Fruit fly (Drosophila melanogaster) whole organism, embryonic: Measurements from ENCODE around the gene QIL1.
A peak's percentile ranks its signal among the peaks of the same experiment; 100 is the strongest.

ENCODE experiments used
- B-H2 ChIP-seq: fragments of 200-800 bp; sonication (Bioruptor generic); optimal IDR thresholded peaks from 2 replicates; lab custom pipeline; 2018; ENCODE audit warnings: missing biosample characterization, mild to moderate bottlenecking, missing genetic modification characterization
- CG10366 ChIP-seq: fragments of 200-800 bp; sonication (Bioruptor generic); IDR thresholded peaks from 2 replicates; pipeline ENCODE4 v1.3.6; 2022; ENCODE audit warnings: missing biosample characterization, missing genetic modification characterization
- CG10431 ChIP-seq: fragments of 200-800 bp; sonication (Bioruptor generic); optimal IDR thresholded peaks from 3 replicates; lab custom pipeline; 2018; ENCODE audit warnings: missing biosample characterization, mild to moderate bottlenecking, missing genetic modification characterization
- CG11093 ChIP-seq: fragments of 200-800 bp; sonication (Bioruptor generic); IDR thresholded peaks from 3 replicates; pipeline ENCODE4 v1.3.6; 2022; ENCODE audit warnings: missing biosample characterization, missing genetic modification characterization
- CG11247 ChIP-seq: fragments of 200-800 bp; sonication (Bioruptor generic); IDR thresholded peaks from 2 replicates; pipeline ENCODE4 v1.3.6; 2022; ENCODE audit warnings: missing biosample characterization, missing genetic modification characterization
- CG11695 ChIP-seq: fragments of 200-800 bp; sonication (Bioruptor generic); IDR thresholded peaks from 3 replicates; pipeline ENCODE4 v1.3.6; 2022; ENCODE audit warnings: missing biosample characterization, missing genetic modification characterization
- CG12104 ChIP-seq: fragments of 200-800 bp; sonication (Bioruptor generic); optimal IDR thresholded peaks from 3 replicates; lab custom pipeline; 2016; ENCODE audit warnings: missing biosample characterization, missing genetic modification characterization
- CG12219 ChIP-seq: fragments of 200-800 bp; sonication (Bioruptor generic); optimal IDR thresholded peaks from 3 replicates; lab custom pipeline; 2018; ENCODE audit warnings: missing biosample characterization, mild to moderate bottlenecking, missing genetic modification characterization
- CG12659 ChIP-seq: fragments of 200-800 bp; sonication (Bioruptor generic); optimal IDR thresholded peaks from 3 replicates; lab custom pipeline; 2017; ENCODE audit warnings: mild to moderate bottlenecking, missing biosample characterization, missing genetic modification reagents, missing genetic modification characterization
- CG12769 ChIP-seq: fragments of 200-800 bp; sonication (Bioruptor generic); optimal IDR thresholded peaks from 2 replicates; lab custom pipeline; 2019; ENCODE audit warnings: missing biosample characterization, mild to moderate bottlenecking, missing genetic modification characterization, moderate library complexity
- CG13894 ChIP-seq: fragments of 200-800 bp; sonication (Bioruptor generic); optimal IDR thresholded peaks from 3 replicates; lab custom pipeline; 2018; ENCODE audit warnings: missing biosample characterization, mild to moderate bottlenecking, missing genetic modification characterization, moderate library complexity
- CG15514 ChIP-seq: fragments of 200-800 bp; sonication (Bioruptor generic); optimal IDR thresholded peaks from 3 replicates; lab custom pipeline; 2017; ENCODE audit warnings: missing biosample characterization, missing genetic modification characterization, mild to moderate bottlenecking, moderate library complexity, missing genetic modification reagents
- CG17612 ChIP-seq: fragments of 200-800 bp; sonication (Bioruptor generic); IDR thresholded peaks from 2 replicates; pipeline ENCODE4 v1.3.6; 2022; ENCODE audit warnings: missing biosample characterization, missing genetic modification characterization
- CG18764 ChIP-seq: fragments of 200-800 bp; sonication (Bioruptor generic); optimal IDR thresholded peaks from 3 replicates; lab custom pipeline; 2016; ENCODE audit warnings: missing biosample characterization, missing genetic modification characterization
- CG2129 ChIP-seq: fragments of 200-800 bp; sonication (Bioruptor generic); IDR thresholded peaks from 2 replicates; pipeline ENCODE4 v1.3.6; 2022; ENCODE audit warnings: missing biosample characterization, missing genetic modification characterization; ENCODE audit not compliant: partially characterized antibody
- CG31365 ChIP-seq: fragments of 200-800 bp; sonication (Bioruptor generic); optimal IDR thresholded peaks from 2 replicates; lab custom pipeline; 2018; ENCODE audit warnings: missing biosample characterization, mild to moderate bottlenecking, missing genetic modification characterization
- CG31388 ChIP-seq: fragments of 200-800 bp; sonication (Bioruptor generic); optimal IDR thresholded peaks from 2 replicates; lab custom pipeline; 2016; ENCODE audit warnings: missing biosample characterization, missing genetic modification characterization
- CG3281 ChIP-seq: fragments of 200-800 bp; sonication (Bioruptor generic); optimal IDR thresholded peaks from 3 replicates; lab custom pipeline; 2017; ENCODE audit warnings: missing biosample characterization, mild to moderate bottlenecking, missing genetic modification characterization
- CG34376 ChIP-seq: fragments of 200-800 bp; sonication (Bioruptor generic); optimal IDR thresholded peaks from 2 replicates; lab custom pipeline; 2018; ENCODE audit warnings: missing biosample characterization, mild to moderate bottlenecking, missing genetic modification characterization
- CG34422 ChIP-seq: fragments of 200-800 bp; sonication (Bioruptor generic); IDR thresholded peaks from 3 replicates; pipeline ENCODE4 v1.3.6; 2022; ENCODE audit warnings: missing biosample characterization, missing genetic modification characterization
- CG3847 ChIP-seq: fragments of 200-800 bp; sonication (Bioruptor generic); IDR thresholded peaks from 2 replicates; pipeline ENCODE4 v1.3.6; 2022; ENCODE audit warnings: missing biosample characterization, missing genetic modification characterization
- CG3995 ChIP-seq: fragments of 200-800 bp; sonication (Bioruptor generic); optimal IDR thresholded peaks from 3 replicates; lab custom pipeline; 2016; ENCODE audit warnings: missing biosample characterization, missing genetic modification characterization
- CG5953 ChIP-seq: fragments of 200-800 bp; sonication (Bioruptor generic); IDR thresholded peaks from 2 replicates; pipeline ENCODE4 v1.3.6; 2022; ENCODE audit warnings: missing biosample characterization, missing genetic modification characterization
- CG8281 ChIP-seq: fragments of 200-800 bp; sonication (Bioruptor generic); optimal IDR thresholded peaks from 2 replicates; lab custom pipeline; 2018; ENCODE audit warnings: missing biosample characterization, mild to moderate bottlenecking, missing genetic modification characterization, moderate library complexity
- CG8388 ChIP-seq: fragments of 200-800 bp; sonication (Bioruptor generic); optimal IDR thresholded peaks from 2 replicates; lab custom pipeline; 2019; ENCODE audit warnings: missing biosample characterization, mild to moderate bottlenecking, missing genetic modification characterization, moderate library complexity
- CG9215 ChIP-seq: fragments of 200-800 bp; sonication (Bioruptor generic); IDR thresholded peaks from 2 replicates; pipeline ENCODE4 v1.3.6; 2022; ENCODE audit warnings: missing biosample characterization, missing genetic modification characterization
- Chrac-16 ChIP-seq: fragments of 200-800 bp; sonication (Bioruptor generic); optimal IDR thresholded peaks from 3 replicates; lab custom pipeline; 2016; ENCODE audit warnings: missing biosample characterization, missing genetic modification characterization
- Deaf1 ChIP-seq: fragments of 200-800 bp; optimal IDR thresholded peaks from 3 replicates; lab custom pipeline; 2019; ENCODE audit warnings: missing biosample characterization, mild to moderate bottlenecking, missing genetic modification characterization, moderate library complexity
- Gug ChIP-seq: fragments of 200-800 bp; sonication (Bioruptor generic); IDR thresholded peaks from 4 replicates; pipeline ENCODE4 v1.3.6; 2022; ENCODE audit warnings: missing biosample characterization, missing genetic modification characterization
- Mad ChIP-seq: fragments of 200-800 bp; sonication (Bioruptor generic); optimal IDR thresholded peaks from 2 replicates; lab custom pipeline; 2016; ENCODE audit warnings: missing biosample characterization, missing genetic modification characterization
- NC2α ChIP-seq: fragments of 200-800 bp; sonication (Bioruptor generic); optimal IDR thresholded peaks from 2 replicates; lab custom pipeline; 2016; ENCODE audit warnings: missing biosample characterization, missing genetic modification characterization
- NFAT ChIP-seq: fragments of 200-800 bp; sonication (Bioruptor generic); IDR thresholded peaks from 2 replicates; pipeline ENCODE4 v1.3.6; 2022; ENCODE audit warnings: missing biosample characterization, missing genetic modification characterization
- Ptx1 ChIP-seq: fragments of 200-800 bp; sonication (Bioruptor generic); IDR thresholded peaks from 2 replicates; pipeline ENCODE4 v1.3.6; 2022; ENCODE audit warnings: missing biosample characterization, missing genetic modification characterization
- Six4 ChIP-seq: fragments of 200-800 bp; sonication (Bioruptor generic); optimal IDR thresholded peaks from 2 replicates; lab custom pipeline; 2016; ENCODE audit warnings: missing biosample characterization, missing genetic modification characterization
- Sox100B ChIP-seq: fragments of 200-800 bp; sonication (Bioruptor generic); optimal IDR thresholded peaks from 3 replicates; lab custom pipeline; 2018; ENCODE audit warnings: missing biosample characterization, mild to moderate bottlenecking, missing genetic modification characterization
- Spps ChIP-seq: fragments of 200-800 bp; sonication (Bioruptor generic); optimal IDR thresholded peaks from 2 replicates; lab custom pipeline; 2018; ENCODE audit warnings: missing biosample characterization, mild to moderate bottlenecking, missing genetic modification characterization
- bab2 ChIP-seq: fragments of 200-800 bp; sonication (Bioruptor generic); optimal IDR thresholded peaks from 2 replicates; lab custom pipeline; 2016; ENCODE audit warnings: missing biosample characterization, missing genetic modification characterization
- bbx ChIP-seq: fragments of 200-800 bp; sonication (Bioruptor generic); IDR thresholded peaks from 2 replicates; pipeline ENCODE4 v1.3.6; 2022; ENCODE audit warnings: missing biosample characterization, missing genetic modification characterization; ENCODE audit not compliant: partially characterized antibody
- dm ChIP-seq: fragments of 200-800 bp; sonication (Bioruptor generic); optimal IDR thresholded peaks from 3 replicates; lab custom pipeline; 2016; ENCODE audit warnings: missing biosample characterization, missing genetic modification characterization
- emc ChIP-seq: fragments of 200-800 bp; sonication (Bioruptor generic); optimal IDR thresholded peaks from 2 replicates; lab custom pipeline; 2016; ENCODE audit warnings: missing biosample characterization, missing genetic modification characterization
- eve ChIP-seq, 2 experiments: fragments of >200 bp; optimal IDR thresholded peaks; 2 replicates each; lab custom pipeline; 2017; ENCODE audit warnings: missing biosample characterization in 2 of 2, missing genetic modification characterization in 2 of 2
- exex ChIP-seq: fragments of 200-800 bp; sonication (Bioruptor generic); optimal IDR thresholded peaks from 4 replicates; lab custom pipeline; 2018; ENCODE audit warnings: missing biosample characterization, mild to moderate bottlenecking, missing genetic modification characterization, moderate library complexity
- gce ChIP-seq: fragments of 200-800 bp; sonication (Bioruptor generic); IDR thresholded peaks from 3 replicates; pipeline ENCODE4 v1.3.6; 2022; ENCODE audit warnings: missing biosample characterization, missing genetic modification characterization
- gcm ChIP-seq: fragments of 200-800 bp; sonication (Bioruptor generic); optimal IDR thresholded peaks from 2 replicates; lab custom pipeline; 2019; ENCODE audit warnings: missing biosample characterization, mild to moderate bottlenecking, missing genetic modification characterization, moderate library complexity
- pan ChIP-seq, 4 experiments: fragments of >200 bp in 3 of 4; fragments of 200-800 bp in 1 of 4; sonication (Bioruptor generic) in 1 of 4; optimal IDR thresholded peaks in 3 of 4; IDR thresholded peaks in 1 of 4; 2 replicates each; pipeline versions ENCODE4 v1.3.6 to Lab custom; 2017 to 2022; ENCODE audit warnings: missing biosample characterization in 2 of 4, missing genetic modification characterization in 2 of 4, mixed read lengths in 1 of 4
- ro ChIP-seq: fragments of 200-800 bp; sonication (Bioruptor generic); IDR thresholded peaks from 2 replicates; pipeline ENCODE4 v1.3.6; 2022; ENCODE audit warnings: missing biosample characterization, missing genetic modification characterization
- slou ChIP-seq: fragments of 200-800 bp; sonication (Bioruptor generic); optimal IDR thresholded peaks from 3 replicates; lab custom pipeline; 2016; ENCODE audit warnings: missing biosample characterization, missing genetic modification characterization
- tio ChIP-seq: fragments of 200-800 bp; sonication (Bioruptor generic); optimal IDR thresholded peaks from 2 replicates; lab custom pipeline; 2017; ENCODE audit warnings: missing biosample characterization, missing genetic modification characterization, inconsistent platforms
- unpg ChIP-seq: fragments of 200-800 bp; sonication (Bioruptor generic); optimal IDR thresholded peaks from 3 replicates; lab custom pipeline; 2018; ENCODE audit warnings: missing biosample characterization, mild to moderate bottlenecking, missing genetic modification characterization, moderate library complexity
- usp ChIP-seq: fragments of >200 bp; optimal IDR thresholded peaks from 2 replicates; lab custom pipeline; 2017; ENCODE audit warnings: missing biosample characterization, missing genetic modification characterization

Gene QIL1

DNA sequence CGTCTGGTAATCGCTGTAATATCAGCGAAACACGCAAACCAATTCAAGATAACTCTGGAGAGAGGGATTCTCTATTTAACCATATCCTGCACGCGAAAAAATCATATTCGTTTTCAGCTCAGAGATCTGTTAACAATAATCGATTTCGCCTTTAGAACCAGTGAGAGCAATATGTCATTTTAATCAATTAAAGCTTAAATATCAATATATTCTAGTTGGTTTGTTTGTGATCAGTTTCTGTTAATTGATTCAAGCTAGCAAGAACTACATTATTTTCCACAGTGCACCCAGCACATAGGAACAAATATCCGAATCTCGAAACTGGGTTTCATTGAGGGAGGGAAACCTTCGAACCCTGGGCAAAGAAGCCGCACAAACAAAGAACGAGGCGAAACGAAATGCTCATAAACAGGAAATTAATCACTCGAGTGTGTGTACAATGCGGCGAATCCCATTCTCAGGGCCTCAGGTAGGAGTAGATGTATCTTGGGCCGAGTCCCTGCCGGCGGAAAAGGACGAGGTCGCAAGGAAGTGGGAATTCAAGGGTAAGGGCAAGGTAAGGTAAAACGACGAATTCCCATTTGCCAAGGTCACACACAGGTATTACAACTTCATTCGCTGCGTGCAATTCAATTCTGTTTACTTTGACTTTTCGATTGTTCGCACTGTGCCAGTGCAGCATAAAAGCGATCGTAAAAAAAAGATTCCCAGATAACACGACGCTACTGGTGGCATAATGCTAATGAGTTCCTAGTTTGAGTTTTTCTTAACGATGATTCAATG, 49.6 kb upstream of the QIL1 start (continued):
- TF ChIP-seq CG12659 (GFP tag; lab: Kevin White, UChicago) = no peak
- TF ChIP-seq bab2 (GFP tag; lab: Kevin White, UChicago) = peak; percentile 37
- TF ChIP-seq CG3281 (GFP tag; lab: Kevin White, UChicago) = no peak
- TF ChIP-seq Sox100B (GFP tag; lab: Kevin White, UChicago) = no peak
- TF ChIP-seq CG31388 (GFP tag; lab: Kevin White, UChicago) = no peak
- no peak for TF ChIP-seq gce (GFP tag; lab: Robert Waterston, UW)
- peak; percentile 15 for TF ChIP-seq CG12104 (GFP tag; lab: Kevin White, UChicago)
- no peak for TF ChIP-seq CG34376
- TF ChIP-seq NFAT (GFP tag; lab: Robert Waterston, UW) = no peak
- TF ChIP-seq CG18764 (GFP tag; lab: Kevin White, UChicago) = no peak
- peak; percentile 8 for TF ChIP-seq Spps (tag; lab: Kevin White, UChicago)
- TF ChIP-seq CG2129 = no peak
- no peak for TF ChIP-seq CG34422 (GFP tag; lab: Robert Waterston, UW)
- TF ChIP-seq CG11247 (GFP tag; lab: Robert Waterston, UW) = no peak
- no peak for TF ChIP-seq CG31365 (tag; lab: Kevin White, UChicago)
- peak; percentile 21 for TF ChIP-seq unpg (GFP tag; lab: Kevin White, UChicago)
- no peak for TF ChIP-seq ro
- TF ChIP-seq Ptx1 (GFP tag; lab: Robert Waterston, UW) = 0 out of 2 replicates have a peak, but pooled peaks have one; percentile 27
- peak; percentile 49 for TF ChIP-seq CG12769 (tag; lab: Kevin White, UChicago)
- TF ChIP-seq dm = peak; percentile 63
- peak; percentile 41 for TF ChIP-seq tio
- TF ChIP-seq CG11093 (GFP tag; lab: Robert Waterston, UW) = no peak
- peak; percentile 15 for TF ChIP-seq Mad
- TF ChIP-seq CG8281 = no peak
- no peak for TF ChIP-seq CG3847 (GFP tag; lab: Robert Waterston, UW)
- TF ChIP-seq B-H2 (GFP tag; lab: Kevin White, UChicago) = no peak
- no peak for TF ChIP-seq CG9215 (GFP tag; lab: Robert Waterston, UW)
- TF ChIP-seq Chrac-16 (GFP tag; lab: Kevin White, UChicago) = peak; percentile 71
- peak; percentile 43 for TF ChIP-seq CG8388 (GFP tag; lab: Kevin White, UChicago)
- no peak for TF ChIP-seq pan (optimal IDR thresholded peaks at IDR 0.05; lab: Kevin White, UChicago)
- no peak for TF ChIP-seq pan (GFP tag; optimal IDR thresholded peaks at IDR 0.05 in 1 of 2, IDR thresholded peaks at IDR 0.05 in 1 of 2)
- no peak for TF ChIP-seq NC2α (GFP tag; lab: Kevin White, UChicago)
- TF ChIP-seq usp (GFP tag; lab: Kevin White, UChicago) = no peak
- peak; percentile 44 for TF ChIP-seq gcm (GFP tag; lab: Kevin White, UChicago)
- TF ChIP-seq eve (GFP tag; optimal IDR thresholded peaks at IDR 0.05; lab: Kevin White, UChicago) = peak in 1 of 2 experiments; percentile 83
- TF ChIP-seq Deaf1 (tag; lab: Kevin White, UChicago) = no peak
- no peak for TF ChIP-seq CG10431
- TF ChIP-seq CG12219 (GFP tag; lab: Kevin White, UChicago) = no peak
- TF ChIP-seq slou (GFP tag; lab: Kevin White, UChicago) = no peak
- TF ChIP-seq CG17612 = no peak
- no peak for TF ChIP-seq Gug (GFP tag; lab: Robert Waterston, UW)
- no peak for TF ChIP-seq CG5953 (GFP tag; lab: Robert Waterston, UW)
- no peak for TF ChIP-seq emc (GFP tag; lab: Kevin White, UChicago)
- no peak for TF ChIP-seq CG15514 (GFP tag; lab: Kevin White, UChicago)
- TF ChIP-seq bbx (GFP tag; lab: Robert Waterston, UW) = no peak
- TF ChIP-seq CG11695 (GFP tag; lab: Robert Waterston, UW) = no peak
- TF ChIP-seq CG3995 = no peak
- TF ChIP-seq CG10366 (GFP tag; lab: Robert Waterston, UW) = no peak; the same call in 1 of the 2 replicates
- no peak for TF ChIP-seq Six4
- no peak for TF ChIP-seq exex
- no peak for TF ChIP-seq CG13894
